Worm (Caenorhabditis elegans) whole organism, L2 larva: ENCODE data around the gene pitr-4.

Experiments
- C34F6.9 ChIP-seq: fragments of 150-350 bp; optimal IDR thresholded peaks from 2 replicates; lab custom pipeline; 2014; ENCODE audit warnings: missing biosample characterization, missing genetic modification characterization
- F13H6.1 ChIP-seq: sonication (generic microtip); optimal IDR thresholded peaks from 2 replicates; lab custom pipeline; 2016; ENCODE audit warnings: missing genetic modification characterization, missing compliant biosample characterization
- Y55F3AM.14 ChIP-seq: fragments of 200-800 bp; sonication (Bioruptor generic); optimal IDR thresholded peaks from 2 replicates; lab custom pipeline; 2018; ENCODE audit warnings: mild to moderate bottlenecking, missing genetic modification characterization, missing compliant biosample characterization
- ZK546.5 ChIP-seq: sonication (generic microtip); optimal IDR thresholded peaks from 2 replicates; lab custom pipeline; 2017; ENCODE audit warnings: missing biosample characterization, missing genetic modification characterization
- aly-2 ChIP-seq: fragments of 150-350 bp; optimal IDR thresholded peaks from 2 replicates; lab custom pipeline; 2014; ENCODE audit warnings: missing biosample characterization, missing genetic modification characterization
- ama-1 ChIP-seq: fragments of 150-350 bp; optimal IDR thresholded peaks from 2 replicates; lab custom pipeline; 2018; ENCODE audit warnings: inconsistent platforms
- blmp-1 ChIP-seq: sonication (generic microtip); optimal IDR thresholded peaks from 2 replicates; lab custom pipeline; 2017; ENCODE audit warnings: missing genetic modification characterization, mild to moderate bottlenecking, missing compliant biosample characterization, antibody characterized with exemption, moderate library complexity; ENCODE audit not compliant: insufficient read depth
- ceh-82 ChIP-seq: fragments of 150-350 bp; optimal IDR thresholded peaks from 2 replicates; lab custom pipeline; 2014; ENCODE audit warnings: missing biosample characterization, missing genetic modification characterization
- crh-2 ChIP-seq: sonication (generic microtip); optimal IDR thresholded peaks from 2 replicates; lab custom pipeline; 2017; ENCODE audit warnings: missing biosample characterization, missing genetic modification characterization
- dmd-4 ChIP-seq: sonication (generic microtip); optimal IDR thresholded peaks from 2 replicates; lab custom pipeline; 2017; ENCODE audit warnings: missing biosample characterization, missing genetic modification characterization
- elt-1 ChIP-seq: fragments of 150-350 bp; optimal IDR thresholded peaks from 2 replicates; lab custom pipeline; 2014; ENCODE audit warnings: missing biosample characterization, missing genetic modification characterization
- elt-3 ChIP-seq: sonication (generic microtip); optimal IDR thresholded peaks from 2 replicates; lab custom pipeline; 2017; ENCODE audit warnings: missing biosample characterization, missing genetic modification characterization
- fos-1 ChIP-seq: fragments of 150-350 bp; optimal IDR thresholded peaks from 2 replicates; lab custom pipeline; 2014; ENCODE audit warnings: missing biosample characterization, missing genetic modification characterization
- gmeb-1 ChIP-seq: fragments of 150-350 bp; optimal IDR thresholded peaks from 2 replicates; lab custom pipeline; 2014; ENCODE audit warnings: missing biosample characterization, missing genetic modification characterization
- lin-11 ChIP-seq: fragments of 150-350 bp; sonication (generic microtip); optimal IDR thresholded peaks from 2 replicates; lab custom pipeline; 2014; ENCODE audit warnings: missing biosample characterization, missing genetic modification characterization, inconsistent platforms, mixed read lengths
- lin-13 ChIP-seq: fragments of 150-350 bp; optimal IDR thresholded peaks from 2 replicates; lab custom pipeline; 2014; ENCODE audit warnings: missing biosample characterization, missing genetic modification reagents, missing genetic modification characterization
- lin-39 ChIP-seq: fragments of 150-350 bp; optimal IDR thresholded peaks from 2 replicates; lab custom pipeline; 2014; ENCODE audit warnings: missing biosample characterization, missing genetic modification reagents, missing genetic modification characterization
- lsy-2 ChIP-seq, 2 experiments: fragments of 150-350 bp in 1 of 2; sonication (generic microtip) in 1 of 2; optimal IDR thresholded peaks; 2 replicates each; lab custom pipeline; 2014 to 2017; ENCODE audit warnings: missing biosample characterization in 2 of 2, missing genetic modification characterization in 2 of 2
- mbf-1 ChIP-seq: sonication (generic microtip); optimal IDR thresholded peaks from 2 replicates; lab custom pipeline; 2017; ENCODE audit warnings: missing biosample characterization, missing genetic modification characterization
- mdl-1 ChIP-seq, 2 experiments: fragments of 150-350 bp in 1 of 2; sonication (generic microtip) in 1 of 2; optimal IDR thresholded peaks; 2 replicates each; lab custom pipeline; 2017; ENCODE audit warnings: missing biosample characterization in 2 of 2, missing genetic modification characterization in 2 of 2
- nhr-10 ChIP-seq: sonication (generic microtip); optimal IDR thresholded peaks from 2 replicates; lab custom pipeline; 2017; ENCODE audit warnings: missing biosample characterization, missing genetic modification characterization
- nhr-12 ChIP-seq: fragments of 150-350 bp; optimal IDR thresholded peaks from 2 replicates; lab custom pipeline; 2014; ENCODE audit warnings: missing biosample characterization, missing genetic modification characterization
- nhr-129 ChIP-seq: fragments of 150-350 bp; optimal IDR thresholded peaks from 2 replicates; lab custom pipeline; 2014; ENCODE audit warnings: missing biosample characterization, missing genetic modification characterization
- nhr-21 ChIP-seq: fragments of 150-350 bp; optimal IDR thresholded peaks from 2 replicates; lab custom pipeline; 2014; ENCODE audit warnings: missing biosample characterization, missing genetic modification characterization
- nhr-23 ChIP-seq: fragments of 150-350 bp; optimal IDR thresholded peaks from 2 replicates; lab custom pipeline; 2014; ENCODE audit warnings: missing biosample characterization, missing genetic modification reagents, missing genetic modification characterization
- nhr-237 ChIP-seq: fragments of 150-350 bp; optimal IDR thresholded peaks from 2 replicates; lab custom pipeline; 2014; ENCODE audit warnings: missing biosample characterization, missing genetic modification characterization
- nhr-6 ChIP-seq: fragments of 150-350 bp; optimal IDR thresholded peaks from 2 replicates; lab custom pipeline; 2014; ENCODE audit warnings: missing biosample characterization, missing genetic modification characterization
- nhr-77 ChIP-seq: fragments of 150-350 bp; optimal IDR thresholded peaks from 2 replicates; lab custom pipeline; 2014; ENCODE audit warnings: missing biosample characterization, missing genetic modification characterization
- peb-1 ChIP-seq: fragments of 150-350 bp; optimal IDR thresholded peaks from 2 replicates; lab custom pipeline; 2014; ENCODE audit warnings: missing biosample characterization, missing genetic modification characterization
- sem-4 ChIP-seq: fragments of 150-350 bp; optimal IDR thresholded peaks from 2 replicates; lab custom pipeline; 2014; ENCODE audit warnings: missing biosample characterization, missing genetic modification reagents, missing genetic modification characterization
- skn-1 ChIP-seq: sonication (generic microtip); optimal IDR thresholded peaks from 2 replicates; lab custom pipeline; 2017; ENCODE audit warnings: missing biosample characterization, missing genetic modification characterization
- sma-3 ChIP-seq: sonication (generic microtip); optimal IDR thresholded peaks from 2 replicates; lab custom pipeline; 2016; ENCODE audit warnings: missing genetic modification reagents, missing genetic modification characterization, missing compliant biosample characterization
- sma-9 ChIP-seq, 2 experiments: fragments of 150-350 bp in 1 of 2; sonication (generic microtip) in 1 of 2; optimal IDR thresholded peaks; 2 replicates each; lab custom pipeline; 2014 to 2016; ENCODE audit warnings: missing genetic modification characterization in 2 of 2, mild to moderate bottlenecking in 1 of 2, missing biosample characterization in 1 of 2, missing compliant biosample characterization in 1 of 2, missing genetic modification reagents in 1 of 2, moderate library complexity in 1 of 2
- snpc-4 ChIP-seq: fragments of 150-350 bp; optimal IDR thresholded peaks from 2 replicates; lab custom pipeline; 2014; ENCODE audit warnings: missing biosample characterization, missing genetic modification characterization
- unc-39 ChIP-seq: fragments of 150-350 bp; optimal IDR thresholded peaks from 2 replicates; lab custom pipeline; 2014; ENCODE audit warnings: missing biosample characterization, missing genetic modification characterization
- unc-55 ChIP-seq: fragments of 150-350 bp; sonication (generic microtip); optimal IDR thresholded peaks from 3 replicates; lab custom pipeline; 2014; ENCODE audit warnings: missing biosample characterization, missing genetic modification reagents, missing genetic modification characterization
- ztf-1 ChIP-seq: fragments of 200-800 bp; sonication (Bioruptor generic); conservative IDR thresholded peaks from 2 replicates; pipeline ENCODE4 v1.3.6; 2022; ENCODE audit warnings: missing genetic modification characterization, missing compliant biosample characterization
- ztf-11 ChIP-seq: sonication (generic microtip); optimal IDR thresholded peaks from 2 replicates; lab custom pipeline; 2017; ENCODE audit warnings: missing biosample characterization, missing genetic modification characterization
- ztf-4 ChIP-seq: fragments of 150-350 bp; optimal IDR thresholded peaks from 2 replicates; lab custom pipeline; 2014; ENCODE audit warnings: missing biosample characterization, missing genetic modification characterization

Gene pitr-4

ce11 chrV:9690728-9691127 is 29.3 kb upstream of the pitr-4 start:
- TF ChIP-seq nhr-21 (tag; lab: Kevin White, UChicago) (peak; percentile 24), lin-39 (tag; lab: Kevin White, UChicago) (no peak), unc-55 (GFP tag; lab: Kevin White, UChicago) (peak; percentile 43), mdl-1 (tag; optimal IDR thresholded peaks at IDR 0.05; lab: Kevin White, UChicago) (no peak), gmeb-1 (tag; lab: Kevin White, UChicago) (peak; percentile 49), ztf-1 (GFP tag; lab: Robert Waterston, UW) (no peak), sem-4 (peak; percentile 56), F13H6.1 (peak; percentile 4), nhr-237 (tag; lab: Kevin White, UChicago) (no peak), blmp-1 (tag; lab: Kevin White, UChicago) (peak; percentile 98), skn-1 (tag; lab: Kevin White, UChicago) (no peak), ceh-82 (tag; lab: Kevin White, UChicago) (no peak), aly-2 (tag; lab: Kevin White, UChicago) (no peak), sma-9 (GFP tag; optimal IDR thresholded peaks at IDR 0.05; lab: Kevin White, UChicago) (peak; percentile 43), sma-9 (tag; optimal IDR thresholded peaks at IDR 0.05; lab: Kevin White, UChicago) (no peak), peb-1 (tag; lab: Kevin White, UChicago) (no peak), nhr-10 (tag; lab: Kevin White, UChicago) (no peak), ztf-11 (tag; lab: Kevin White, UChicago) (no peak), nhr-6 (tag; lab: Kevin White, UChicago) (peak; percentile 51), elt-1 (tag; lab: Kevin White, UChicago) (no peak), nhr-129 (peak; percentile 32), ama-1 (no peak), Y55F3AM.14 (GFP tag; lab: Kevin White, UChicago) (no peak), crh-2 (tag; lab: Kevin White, UChicago) (peak; percentile 58), lin-13 (GFP tag; lab: Kevin White, UChicago) (no peak), snpc-4 (tag; lab: Kevin White, UChicago) (no peak), elt-3 (tag; lab: Kevin White, UChicago) (no peak), lsy-2 (tag; optimal IDR thresholded peaks at IDR 0.05; lab: Kevin White, UChicago) (peak; percentile 64 to 92), C34F6.9 (tag; lab: Kevin White, UChicago) (peak; percentile 72), fos-1 (tag; lab: Kevin White, UChicago) (peak; percentile 55), sma-3 (peak; percentile 43), nhr-12 (no peak), dmd-4 (tag; lab: Kevin White, UChicago) (no peak), ztf-4 (no peak), nhr-23 (tag; lab: Kevin White, UChicago) (no peak), lin-11 (tag; lab: Kevin White, UChicago) (no peak)

- TF ChIP-seq sem-4, result no peak
- no peak for TF ChIP-seq nhr-77 (tag; lab: Kevin White, UChicago)
- TF ChIP-seq nhr-10 (tag; lab: Kevin White, UChicago), result no peak
- TF ChIP-seq nhr-6 (tag; lab: Kevin White, UChicago), result no peak
- no peak for TF ChIP-seq nhr-12
- no peak for TF ChIP-seq peb-1 (tag; lab: Kevin White, UChicago)
- no peak for TF ChIP-seq ZK546.5 (tag; lab: Kevin White, UChicago)
- no peak for TF ChIP-seq lsy-2 (tag; optimal IDR thresholded peaks at IDR 0.05; lab: Kevin White, UChicago)
- no peak for TF ChIP-seq unc-55 (GFP tag; lab: Kevin White, UChicago)
- TF ChIP-seq nhr-23 (tag; lab: Kevin White, UChicago), result no peak
- TF ChIP-seq unc-39 (tag; lab: Kevin White, UChicago), result no peak
- TF ChIP-seq mbf-1, result no peak
- TF ChIP-seq lin-13 (GFP tag; lab: Kevin White, UChicago), result no peak
- TF ChIP-seq ceh-82 (tag; lab: Kevin White, UChicago), result no peak
- no peak for TF ChIP-seq blmp-1 (tag; lab: Kevin White, UChicago)
- no peak for TF ChIP-seq elt-3 (tag; lab: Kevin White, UChicago)
- no peak for TF ChIP-seq lin-11 (tag; lab: Kevin White, UChicago)
- TF ChIP-seq nhr-21 (tag; lab: Kevin White, UChicago), result no peak
- TF ChIP-seq, all 48 proteins: peak for 0
Observed at ce11 chrV:9690099-9690572, 28.7 kb upstream of the pitr-4 start, which contains the start of gene rbx-1. rbx-1 (minus strand) TSS chrV:9690522.
